Fruit fly (Drosophila melanogaster) whole organism, adult: Measurements from ENCODE around the gene mRpS7.
A peak's percentile ranks its signal among the peaks of the same experiment; 100 is the strongest.

Source experiments
- CG11617 ChIP-seq: fragments of 200-800 bp; sonication (Bioruptor generic); optimal IDR thresholded peaks from 2 replicates; lab custom pipeline; 2017; ENCODE audit warnings: mild to moderate bottlenecking, missing biosample characterization, missing genetic modification reagents, missing genetic modification characterization
- CG12768 ChIP-seq: fragments of 200-800 bp; sonication (Bioruptor generic); optimal IDR thresholded peaks from 2 replicates; lab custom pipeline; 2017; ENCODE audit warnings: missing biosample characterization, missing genetic modification characterization, mild to moderate bottlenecking, moderate library complexity, missing genetic modification reagents
- CG14711 ChIP-seq: fragments of 200-800 bp; sonication (Bioruptor generic); optimal IDR thresholded peaks from 2 replicates; lab custom pipeline; 2018; ENCODE audit warnings: missing biosample characterization, mild to moderate bottlenecking, missing genetic modification characterization, moderate library complexity
- CG1620 ChIP-seq: fragments of 200-800 bp; sonication (Bioruptor generic); optimal IDR thresholded peaks from 2 replicates; lab custom pipeline; 2016; ENCODE audit warnings: missing biosample characterization, missing genetic modification characterization
- CG33017 ChIP-seq: fragments of 200-800 bp; sonication (Bioruptor generic); optimal IDR thresholded peaks from 2 replicates; lab custom pipeline; 2018; ENCODE audit warnings: missing biosample characterization, mild to moderate bottlenecking, missing genetic modification characterization, moderate library complexity
- CG5204 ChIP-seq: fragments of 200-800 bp; sonication (Bioruptor generic); optimal IDR thresholded peaks from 2 replicates; lab custom pipeline; 2016; ENCODE audit warnings: missing biosample characterization, missing genetic modification characterization
- CG7045 ChIP-seq: fragments of 200-800 bp; sonication (Bioruptor generic); optimal IDR thresholded peaks from 2 replicates; lab custom pipeline; 2017; ENCODE audit warnings: missing biosample characterization, mild to moderate bottlenecking, missing genetic modification characterization
- CG7101 ChIP-seq: fragments of 200-800 bp; sonication (Bioruptor generic); optimal IDR thresholded peaks from 2 replicates; lab custom pipeline; 2018; ENCODE audit warnings: missing biosample characterization, mild to moderate bottlenecking, missing genetic modification characterization, moderate library complexity
- Clk ChIP-seq: fragments of 200-800 bp; sonication (Bioruptor generic); optimal IDR thresholded peaks from 2 replicates; lab custom pipeline; 2017; ENCODE audit warnings: missing biosample characterization, missing genetic modification characterization
- Crg-1 ChIP-seq: fragments of 200-800 bp; sonication (Bioruptor generic); optimal IDR thresholded peaks from 2 replicates; lab custom pipeline; 2016; ENCODE audit warnings: missing biosample characterization, missing genetic modification characterization
- Hr96 ChIP-seq: fragments of 200-800 bp; sonication (Bioruptor generic); optimal IDR thresholded peaks from 2 replicates; lab custom pipeline; 2016; ENCODE audit warnings: missing biosample characterization, missing genetic modification characterization
- Mnt ChIP-seq: fragments of 200-800 bp; sonication (Bioruptor generic); optimal IDR thresholded peaks from 2 replicates; lab custom pipeline; 2016; ENCODE audit warnings: missing biosample characterization, mild to moderate bottlenecking, missing genetic modification characterization
- bab1 ChIP-seq: fragments of 200-800 bp; sonication (Bioruptor generic); optimal IDR thresholded peaks from 3 replicates; lab custom pipeline; 2019; ENCODE audit warnings: missing biosample characterization, mild to moderate bottlenecking, missing genetic modification characterization, moderate library complexity
- cic ChIP-seq: fragments of 200-800 bp; sonication (Bioruptor generic); optimal IDR thresholded peaks from 2 replicates; lab custom pipeline; 2017; ENCODE audit warnings: missing biosample characterization, mild to moderate bottlenecking, missing genetic modification characterization, moderate library complexity
- cnc ChIP-seq, 2 experiments: fragments of >200 bp; optimal IDR thresholded peaks; 2 replicates each; lab custom pipeline; 2017
- kay ChIP-seq: fragments of 200-800 bp; sonication (Bioruptor generic); peaks from one replicate; lab custom pipeline; 2016; ENCODE audit warnings: missing biosample characterization, missing genetic modification characterization, borderline replicate concordance
- ovo ChIP-seq: fragments of 200-800 bp; sonication (Bioruptor generic); optimal IDR thresholded peaks from 2 replicates; lab custom pipeline; 2016; ENCODE audit warnings: missing biosample characterization, missing genetic modification characterization
- pad ChIP-seq: fragments of 200-800 bp; sonication (Bioruptor generic); optimal IDR thresholded peaks from 3 replicates; lab custom pipeline; 2017; ENCODE audit warnings: missing biosample characterization, missing genetic modification characterization, mild to moderate bottlenecking, moderate library complexity, missing genetic modification reagents
- tj ChIP-seq: fragments of 200-800 bp; sonication (Bioruptor generic); optimal IDR thresholded peaks from 3 replicates; lab custom pipeline; 2017; ENCODE audit warnings: missing biosample characterization, mild to moderate bottlenecking, missing genetic modification characterization, moderate library complexity
- toe ChIP-seq: fragments of 200-800 bp; sonication (Bioruptor generic); optimal IDR thresholded peaks from 2 replicates; lab custom pipeline; 2016; ENCODE audit warnings: missing biosample characterization, missing genetic modification characterization

The mRpS7 gene

DNA sequence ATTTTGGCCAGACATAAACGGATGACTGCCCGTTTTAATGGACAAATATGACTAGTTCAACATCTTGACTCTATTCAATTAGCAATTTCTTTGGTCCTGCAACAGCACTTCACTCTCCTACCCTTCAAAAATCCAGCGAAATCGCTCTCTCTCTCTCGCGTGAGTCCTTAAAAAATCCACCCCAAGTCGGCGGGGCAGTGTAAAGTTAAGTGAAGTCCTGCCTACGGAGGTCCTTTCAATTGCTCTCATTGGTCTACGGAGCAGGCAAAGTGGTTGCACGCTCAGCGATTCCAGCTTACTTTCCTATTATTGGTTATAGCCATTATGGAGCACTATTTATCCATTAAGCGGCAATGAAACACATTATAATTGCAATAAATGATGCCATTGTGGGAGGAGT lies 32.6 kb upstream of the mRpS7 start, which contains the start of gene CG34367:
Gene CG34367, minus strand, starts transcription at position 35 of the 400 bp plus-strand sequence.
- TF ChIP-seq cnc (optimal IDR thresholded peaks at IDR 0.05; lab: Kevin White, UChicago) (no peak), kay (GFP tag; lab: Kevin White, UChicago) (no peak), CG7101 (tag; lab: Kevin White, UChicago) (no peak), CG14711 (tag; lab: Kevin White, UChicago) (no peak), Mnt (GFP tag; lab: Kevin White, UChicago) (no peak), CG12768 (GFP tag; lab: Kevin White, UChicago) (no peak)

- TF ChIP-seq Hr96 (GFP tag; lab: Kevin White, UChicago) = no peak
- TF ChIP-seq CG33017 (tag; lab: Kevin White, UChicago) = no peak
- peak; percentile 36 for TF ChIP-seq CG7101 (tag; lab: Kevin White, UChicago)
- TF ChIP-seq cnc (optimal IDR thresholded peaks at IDR 0.05; lab: Kevin White, UChicago) = no peak
- peak; percentile 35 for TF ChIP-seq CG11617 (GFP tag; lab: Kevin White, UChicago)
- TF ChIP-seq tj = peak; percentile 72
- peak; percentile 6 for TF ChIP-seq CG1620 (GFP tag; lab: Kevin White, UChicago)
Measured at dm6 chr2L:10356508-10356907, 30.0 kb upstream of the mRpS7 start, which contains the start of the genes CtsL4 and ClpP. Gene CtsL4 (minus strand): TSS chr2L:10356597. Gene ClpP (plus strand): TSS chr2L:10356795.

DNA sequence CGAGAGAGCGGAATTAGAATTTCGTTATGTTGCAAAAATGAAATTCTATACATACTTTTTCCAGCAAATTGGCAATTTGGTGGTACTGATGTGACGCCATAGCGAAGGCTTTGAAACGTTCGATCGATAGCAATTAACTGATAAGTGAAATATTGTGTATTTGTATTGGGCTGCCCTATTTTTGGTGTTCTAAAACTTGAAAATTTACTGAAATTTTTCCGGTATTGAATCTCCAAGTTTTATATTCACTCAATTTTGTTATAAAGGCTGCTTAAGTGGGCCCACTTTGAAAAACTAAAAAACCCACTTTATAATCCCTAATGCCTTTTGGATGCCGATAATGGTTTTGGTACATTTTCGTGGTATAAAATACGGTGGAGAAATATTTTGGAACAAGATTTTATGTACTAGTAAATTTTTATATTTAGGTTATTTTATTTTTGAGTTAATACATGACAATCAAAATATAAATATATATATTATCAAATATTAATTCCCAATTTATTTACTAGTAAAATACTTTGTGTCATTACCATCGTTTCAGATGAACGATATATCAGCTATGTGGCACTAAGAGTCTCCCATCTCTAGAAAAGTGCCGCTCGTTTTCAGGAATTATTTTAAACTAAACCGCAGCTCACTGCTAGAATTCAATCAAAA lies 23.9 kb upstream of the mRpS7 start, which contains the start of the genes Cand1 and pim:
Gene Cand1, minus strand, starts transcription at position 300 of the 660 bp plus-strand sequence.
Gene pim, plus strand, starts transcription at position 582 of the 660 bp plus-strand sequence.
- TF ChIP-seq bab1 (GFP tag; lab: Kevin White, UChicago) (no peak), CG7101 (tag; lab: Kevin White, UChicago) (peak; percentile 50)

dm6 chr2L:10364229-10364628 lies 22.2 kb upstream of the mRpS7 start, which contains the start of gene lft:
Gene lft (plus strand): TSS chr2L:10364471.
- TF ChIP-seq Clk (GFP tag; lab: Kevin White, UChicago) (no peak), Mnt (GFP tag; lab: Kevin White, UChicago) (no peak), CG1620 (GFP tag; lab: Kevin White, UChicago) (no peak), CG7101 (tag; lab: Kevin White, UChicago) (no peak), ovo (GFP tag; lab: Kevin White, UChicago) (no peak), CG14711 (tag; lab: Kevin White, UChicago) (no peak), CG12768 (GFP tag; lab: Kevin White, UChicago) (no peak), CG11617 (GFP tag; lab: Kevin White, UChicago) (no peak), CG7045 (GFP tag; lab: Kevin White, UChicago) (no peak)

DNA sequence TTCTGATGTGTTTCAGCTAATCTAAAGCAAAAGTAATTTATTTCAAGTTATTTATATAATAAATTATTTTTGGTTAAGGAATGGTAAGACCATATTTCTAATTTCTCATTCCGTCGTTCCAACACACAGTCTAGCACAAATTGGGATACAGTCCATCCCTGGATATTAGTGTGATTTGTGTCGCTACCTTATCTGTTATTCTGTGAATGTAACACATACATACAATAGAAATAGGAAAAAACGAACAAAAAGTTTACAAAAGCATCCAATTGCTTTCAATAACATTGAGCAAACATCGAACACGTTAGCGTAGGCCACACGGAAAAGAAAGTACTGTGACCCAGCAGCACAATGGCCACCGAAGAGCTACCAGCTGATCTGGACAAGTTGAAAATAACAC lies 19.9 kb upstream of the mRpS7 start, which contains the start of gene CG5056:
Gene CG5056, plus strand, starts transcription at position 168 of the 400 bp plus-strand sequence.
- no peak for TF ChIP-seq CG7045 (GFP tag; lab: Kevin White, UChicago)
- no peak for TF ChIP-seq kay (GFP tag; lab: Kevin White, UChicago)
- no peak for TF ChIP-seq Clk (GFP tag; lab: Kevin White, UChicago)
- no peak for TF ChIP-seq CG1620 (GFP tag; lab: Kevin White, UChicago)
- no peak for TF ChIP-seq pad (GFP tag; lab: Kevin White, UChicago)
- no peak for TF ChIP-seq Hr96 (GFP tag; lab: Kevin White, UChicago)
- TF ChIP-seq Mnt (GFP tag; lab: Kevin White, UChicago) = no peak
- TF ChIP-seq tj = no peak
- no peak for TF ChIP-seq toe (GFP tag; lab: Kevin White, UChicago)
- no peak for TF ChIP-seq CG7101 (tag; lab: Kevin White, UChicago)
- TF ChIP-seq ovo (GFP tag; lab: Kevin White, UChicago) = no peak
- TF ChIP-seq bab1 (GFP tag; lab: Kevin White, UChicago) = peak; percentile 69
- peak; percentile 10 for TF ChIP-seq CG33017 (tag; lab: Kevin White, UChicago)
- peak; percentile 12 for TF ChIP-seq Crg-1 (GFP tag; lab: Kevin White, UChicago)
- TF ChIP-seq CG14711 (tag; lab: Kevin White, UChicago) = peak; percentile 37
- no peak for TF ChIP-seq cic

DNA sequence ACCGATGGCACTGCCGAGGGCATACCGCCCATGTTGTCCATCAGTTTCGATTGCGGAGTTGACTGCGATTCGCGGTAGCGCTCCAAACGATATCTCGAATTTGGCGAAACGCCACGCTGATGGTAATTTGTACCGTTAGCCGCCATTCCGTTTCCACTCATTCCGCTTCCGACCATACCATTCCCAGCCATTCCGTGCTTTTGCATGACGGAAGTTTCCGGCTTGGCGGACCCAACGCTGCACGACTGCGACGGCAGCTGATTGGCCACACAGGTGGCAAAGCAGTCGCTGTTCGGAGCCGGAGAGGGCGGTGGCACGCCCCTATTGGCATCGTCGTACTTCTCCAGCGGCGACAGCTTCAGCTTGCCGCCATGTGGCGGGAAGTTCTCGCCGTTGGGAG lies 14.2 kb upstream of the mRpS7 start:
- no peak for TF ChIP-seq CG14711 (tag; lab: Kevin White, UChicago)
- no peak for TF ChIP-seq CG33017 (tag; lab: Kevin White, UChicago)
- TF ChIP-seq bab1 (GFP tag; lab: Kevin White, UChicago) = no peak
- no peak for TF ChIP-seq CG7101 (tag; lab: Kevin White, UChicago)
- TF ChIP-seq Hr96 (GFP tag; lab: Kevin White, UChicago) = no peak
- no peak for TF ChIP-seq Clk (GFP tag; lab: Kevin White, UChicago)
- no peak for TF ChIP-seq CG7045 (GFP tag; lab: Kevin White, UChicago)
- no peak for TF ChIP-seq CG11617 (GFP tag; lab: Kevin White, UChicago)
- no peak for TF ChIP-seq Crg-1 (GFP tag; lab: Kevin White, UChicago)
- no peak for TF ChIP-seq kay (GFP tag; lab: Kevin White, UChicago)
- no peak for TF ChIP-seq CG5204 (GFP tag; lab: Kevin White, UChicago)
- TF ChIP-seq cic = no peak
- no peak for TF ChIP-seq ovo (GFP tag; lab: Kevin White, UChicago)
- TF ChIP-seq pad (GFP tag; lab: Kevin White, UChicago) = no peak
- no peak for TF ChIP-seq tj
- no peak for TF ChIP-seq toe (GFP tag; lab: Kevin White, UChicago)
